Fruit fly (Drosophila melanogaster) whole organism, embryonic: Measurements from ENCODE around the gene tup.

ENCODE experiments used
- ATbp ChIP-seq: fragments of 200-800 bp; sonication (Bioruptor generic); optimal IDR thresholded peaks from 2 replicates; lab custom pipeline; 2017; ENCODE audit warnings: missing biosample characterization, mild to moderate bottlenecking, missing genetic modification characterization, missing genetic modification reagents
- Abd-B ChIP-seq: fragments of 200-800 bp; sonication (Bioruptor generic); optimal IDR thresholded peaks from 2 replicates; lab custom pipeline; 2018; ENCODE audit warnings: missing biosample characterization, mild to moderate bottlenecking, missing genetic modification characterization, moderate library complexity
- Blimp-1 ChIP-seq: fragments of 200-800 bp; sonication (Bioruptor generic); optimal IDR thresholded peaks from 3 replicates; lab custom pipeline; 2018; ENCODE audit warnings: missing biosample characterization, missing genetic modification characterization, mild to moderate bottlenecking, moderate library complexity, missing genetic modification reagents
- CG10209 ChIP-seq: fragments of 200-800 bp; sonication (Bioruptor generic); optimal IDR thresholded peaks from 3 replicates; lab custom pipeline; 2017; ENCODE audit warnings: missing biosample characterization, mild to moderate bottlenecking, missing genetic modification characterization, missing genetic modification reagents
- CG10543 ChIP-seq: fragments of 200-800 bp; sonication (Bioruptor generic); optimal IDR thresholded peaks from 3 replicates; lab custom pipeline; 2017; ENCODE audit warnings: missing biosample characterization, mild to moderate bottlenecking, missing genetic modification characterization, moderate library complexity
- CG11247 ChIP-seq: fragments of 200-800 bp; sonication (Bioruptor generic); IDR thresholded peaks from 2 replicates; pipeline ENCODE4 v1.3.6; 2022; ENCODE audit warnings: missing biosample characterization, missing genetic modification characterization
- CG11456 ChIP-seq: fragments of 200-800 bp; sonication (Bioruptor generic); IDR thresholded peaks from 3 replicates; pipeline ENCODE4 v1.3.6; 2022; ENCODE audit warnings: missing biosample characterization, missing genetic modification characterization
- CG12071 ChIP-seq: fragments of 200-800 bp; sonication (Bioruptor generic); optimal IDR thresholded peaks from 3 replicates; lab custom pipeline; 2018; ENCODE audit warnings: missing biosample characterization, mild to moderate bottlenecking, missing genetic modification characterization
- CG12769 ChIP-seq: fragments of 200-800 bp; sonication (Bioruptor generic); optimal IDR thresholded peaks from 2 replicates; lab custom pipeline; 2019; ENCODE audit warnings: missing biosample characterization, mild to moderate bottlenecking, missing genetic modification characterization, moderate library complexity
- CG14014 ChIP-seq: fragments of 200-800 bp; sonication (Bioruptor generic); IDR thresholded peaks from 2 replicates; pipeline ENCODE4 v1.3.6; 2022; ENCODE audit warnings: missing biosample characterization, missing genetic modification characterization
- CG1603 ChIP-seq: fragments of 200-800 bp; sonication (Bioruptor generic); optimal IDR thresholded peaks from 2 replicates; lab custom pipeline; 2019; ENCODE audit warnings: missing biosample characterization, mild to moderate bottlenecking, missing genetic modification characterization, moderate library complexity
- CG2678 ChIP-seq: fragments of 200-800 bp; sonication (Bioruptor generic); optimal IDR thresholded peaks from 3 replicates; lab custom pipeline; 2019; ENCODE audit warnings: missing biosample characterization, mild to moderate bottlenecking, missing genetic modification characterization, moderate library complexity
- CG2875 ChIP-seq: fragments of 200-800 bp; sonication (Bioruptor generic); optimal IDR thresholded peaks from 2 replicates; lab custom pipeline; 2017; ENCODE audit warnings: missing biosample characterization, mild to moderate bottlenecking, missing genetic modification characterization, missing genetic modification reagents
- CG32532 ChIP-seq: fragments of 200-800 bp; sonication (Bioruptor generic); IDR thresholded peaks from 2 replicates; pipeline ENCODE4 v1.3.6; 2022; ENCODE audit warnings: missing biosample characterization, missing genetic modification characterization
- CG3281 ChIP-seq: fragments of 200-800 bp; sonication (Bioruptor generic); optimal IDR thresholded peaks from 3 replicates; lab custom pipeline; 2017; ENCODE audit warnings: missing biosample characterization, mild to moderate bottlenecking, missing genetic modification characterization
- CG7963 ChIP-seq: fragments of 200-800 bp; sonication (Bioruptor generic); IDR thresholded peaks from 3 replicates; pipeline ENCODE4 v1.3.6; 2022; ENCODE audit warnings: missing biosample characterization, missing genetic modification characterization; ENCODE audit not compliant: partially characterized antibody
- CG8290 ChIP-seq, 3 experiments: fragments of 200-800 bp; sonication (Bioruptor generic); optimal IDR thresholded peaks; 2 replicates each; lab custom pipeline; 2016 to 2019; ENCODE audit warnings: missing biosample characterization in 3 of 3, missing genetic modification characterization in 3 of 3, mild to moderate bottlenecking in 2 of 3, moderate library complexity in 1 of 3
- CG9932 ChIP-seq: fragments of 200-800 bp; sonication (Bioruptor generic); IDR thresholded peaks from 2 replicates; pipeline ENCODE4 v1.3.6; 2022; ENCODE audit warnings: missing biosample characterization, missing genetic modification characterization
- D ChIP-seq, 2 experiments: fragments of 200-800 bp in 1 of 2; fragments of >200 bp in 1 of 2; sonication (Bioruptor generic) in 1 of 2; optimal IDR thresholded peaks; 2 replicates in 1 of 2; 3 replicates in 1 of 2; lab custom pipeline; 2017; ENCODE audit warnings: mild to moderate bottlenecking in 1 of 2, missing biosample characterization in 1 of 2, missing genetic modification characterization in 1 of 2, missing genetic modification reagents in 1 of 2
- D19A ChIP-seq: fragments of 200-800 bp; optimal IDR thresholded peaks from 3 replicates; lab custom pipeline; 2019; ENCODE audit warnings: missing biosample characterization, mild to moderate bottlenecking, missing genetic modification characterization, moderate library complexity
- Dek ChIP-seq: fragments of 200-800 bp; sonication (Bioruptor generic); optimal IDR thresholded peaks from 3 replicates; lab custom pipeline; 2019; ENCODE audit warnings: missing biosample characterization, mild to moderate bottlenecking, missing genetic modification characterization, moderate library complexity
- Ets65A ChIP-seq: fragments of 200-800 bp; sonication (Bioruptor generic); peaks from one replicate; lab custom pipeline; 2016; ENCODE audit warnings: missing biosample characterization, missing genetic modification characterization
- Hmr ChIP-seq: fragments of 200-800 bp; sonication (Bioruptor generic); optimal IDR thresholded peaks from 3 replicates; lab custom pipeline; 2017; ENCODE audit warnings: mild to moderate bottlenecking, missing biosample characterization, missing genetic modification reagents, missing genetic modification characterization
- Med ChIP-seq: fragments of 200-800 bp; sonication (Bioruptor generic); peaks from one replicate; lab custom pipeline; 2016; ENCODE audit warnings: missing biosample characterization, missing genetic modification characterization, mild to moderate bottlenecking, inconsistent platforms, moderate library complexity
- Optix ChIP-seq: fragments of 200-800 bp; sonication (Bioruptor generic); IDR thresholded peaks from 3 replicates; pipeline ENCODE4 v1.3.6; 2022; ENCODE audit warnings: missing biosample characterization, missing genetic modification characterization
- Poxn ChIP-seq: fragments of 200-800 bp; sonication (Bioruptor generic); IDR thresholded peaks from 2 replicates; pipeline ENCODE4 v1.3.6; 2022; ENCODE audit warnings: missing biosample characterization, missing genetic modification characterization
- Rfx ChIP-seq: fragments of 200-800 bp; sonication (Bioruptor generic); IDR thresholded peaks from 2 replicates; pipeline ENCODE4 v1.3.6; 2022; ENCODE audit warnings: missing biosample characterization, missing genetic modification characterization
- Sox102F ChIP-seq: fragments of 200-800 bp; sonication (Bioruptor generic); optimal IDR thresholded peaks from 2 replicates; lab custom pipeline; 2018; ENCODE audit warnings: missing biosample characterization, mild to moderate bottlenecking, missing genetic modification characterization, moderate library complexity
- bcd ChIP-seq: fragments of 200-800 bp; sonication (Bioruptor generic); optimal IDR thresholded peaks from 2 replicates; lab custom pipeline; 2017; ENCODE audit warnings: missing biosample characterization, mild to moderate bottlenecking, missing genetic modification characterization
- bigmax ChIP-seq: fragments of 200-800 bp; sonication (Bioruptor generic); optimal IDR thresholded peaks from 2 replicates; lab custom pipeline; 2018; ENCODE audit warnings: missing biosample characterization, mild to moderate bottlenecking, missing genetic modification characterization
- bowl ChIP-seq: fragments of 200-800 bp; sonication (Bioruptor generic); IDR thresholded peaks from 2 replicates; pipeline ENCODE4 v1.3.6; 2022; ENCODE audit warnings: missing biosample characterization, missing genetic modification characterization
- cato ChIP-seq: fragments of 200-800 bp; sonication (Bioruptor generic); optimal IDR thresholded peaks from 2 replicates; lab custom pipeline; 2016; ENCODE audit warnings: missing biosample characterization, missing genetic modification characterization, borderline replicate concordance
- ci ChIP-seq: fragments of 200-800 bp; sonication (Bioruptor generic); IDR thresholded peaks from 3 replicates; pipeline ENCODE4 v1.3.6; 2022; ENCODE audit warnings: missing biosample characterization, missing genetic modification characterization
- eve ChIP-seq, 2 experiments: fragments of >200 bp; optimal IDR thresholded peaks; 2 replicates each; lab custom pipeline; 2017; ENCODE audit warnings: missing biosample characterization in 2 of 2, missing genetic modification characterization in 2 of 2
- gem ChIP-seq: fragments of 200-800 bp; sonication (Bioruptor generic); optimal IDR thresholded peaks from 2 replicates; lab custom pipeline; 2019; ENCODE audit warnings: missing biosample characterization, mild to moderate bottlenecking, missing genetic modification characterization, moderate library complexity
- ken ChIP-seq: fragments of 200-800 bp; sonication (Bioruptor generic); IDR thresholded peaks from 3 replicates; pipeline ENCODE4 v1.3.6; 2022; ENCODE audit warnings: missing biosample characterization, missing genetic modification characterization
- pb ChIP-seq: fragments of 200-800 bp; sonication (Bioruptor generic); optimal IDR thresholded peaks from 3 replicates; lab custom pipeline; 2016; ENCODE audit warnings: missing biosample characterization, missing genetic modification characterization
- ro ChIP-seq: fragments of 200-800 bp; sonication (Bioruptor generic); IDR thresholded peaks from 2 replicates; pipeline ENCODE4 v1.3.6; 2022; ENCODE audit warnings: missing biosample characterization, missing genetic modification characterization
- salm ChIP-seq: fragments of 200-800 bp; sonication (Bioruptor generic); optimal IDR thresholded peaks from 2 replicates; lab custom pipeline; 2018; ENCODE audit warnings: missing biosample characterization, mild to moderate bottlenecking, missing genetic modification characterization
- sisA ChIP-seq: fragments of 200-800 bp; sonication (Bioruptor generic); IDR thresholded peaks from 2 replicates; pipeline ENCODE4 v1.3.6; 2022; ENCODE audit warnings: missing biosample characterization, missing genetic modification characterization
- slbo ChIP-seq: fragments of 200-800 bp; sonication (Bioruptor generic); IDR thresholded peaks from 2 replicates; pipeline ENCODE4 v1.3.6; 2022; ENCODE audit warnings: missing biosample characterization, missing genetic modification characterization
- sr ChIP-seq: fragments of 200-800 bp; sonication (Bioruptor generic); IDR thresholded peaks from 3 replicates; pipeline ENCODE4 v1.3.6; 2022; ENCODE audit warnings: missing biosample characterization, missing genetic modification characterization
- tgo ChIP-seq: fragments of 200-800 bp; sonication (Bioruptor generic); IDR thresholded peaks from 3 replicates; pipeline ENCODE4 v1.3.6; 2022; ENCODE audit warnings: missing biosample characterization, missing genetic modification characterization
- vvl ChIP-seq: fragments of 200-800 bp; sonication (Bioruptor generic); IDR thresholded peaks from 2 replicates; pipeline ENCODE4 v1.3.6; 2022; ENCODE audit warnings: missing biosample characterization, missing genetic modification characterization
- wdn ChIP-seq: fragments of 200-800 bp; sonication (Bioruptor generic); IDR thresholded peaks from 2 replicates; pipeline ENCODE4 v1.3.6; 2022; ENCODE audit warnings: missing biosample characterization, missing genetic modification characterization
- wek ChIP-seq: fragments of 200-800 bp; sonication (Bioruptor generic); optimal IDR thresholded peaks from 3 replicates; lab custom pipeline; 2018; ENCODE audit warnings: missing biosample characterization, mild to moderate bottlenecking, missing genetic modification characterization, moderate library complexity

tup gene

dm6 chr2L:18864981-18865380 is 16.1 kb downstream of the tup start:
- TF ChIP-seq CG9932 (GFP tag; lab: Robert Waterston, UW) (0 out of 2 replicates have a peak, but pooled peaks have one; percentile 21), cato (GFP tag; lab: Kevin White, UChicago) (no peak), Poxn (GFP tag; lab: Robert Waterston, UW) (no peak), Med (GFP tag; lab: Kevin White, UChicago) (peak; percentile 37), CG10543 (GFP tag; lab: Kevin White, UChicago) (peak; percentile 49), CG3281 (GFP tag; lab: Kevin White, UChicago) (no peak), Blimp-1 (GFP tag; lab: Kevin White, UChicago) (peak; percentile 20), Abd-B (GFP tag; lab: Kevin White, UChicago) (no peak), D19A (tag; lab: Kevin White, UChicago) (no peak), CG7963 (GFP tag; lab: Robert Waterston, UW) (0 out of 3 replicates have a peak, but pooled peaks have one; percentile 3)

dm6 chr2L:18864093-18864492 is 17.0 kb downstream of the tup start:
- TF ChIP-seq wek (GFP tag; lab: Kevin White, UChicago) = peak; percentile 14
- peak; percentile 65 for TF ChIP-seq Med (GFP tag; lab: Kevin White, UChicago)
- no peak for TF ChIP-seq Dek
- peak; percentile 34 for TF ChIP-seq Hmr (GFP tag; lab: Kevin White, UChicago)
- TF ChIP-seq bcd (GFP tag; lab: Kevin White, UChicago) = peak; percentile 22
- TF ChIP-seq pb (GFP tag; lab: Kevin White, UChicago) = no peak
- peak; percentile 32 for TF ChIP-seq CG10209
- peak; percentile 52 for TF ChIP-seq CG12071
- peak; percentile 16; the same call in 1 of the 2 replicates for TF ChIP-seq wdn
- TF ChIP-seq ken = 0 out of 3 replicates have a peak, but pooled peaks have one; percentile 41
- TF ChIP-seq CG2678 (tag; lab: Kevin White, UChicago) = peak; percentile 17
- peak; percentile 4 for TF ChIP-seq CG2875 (GFP tag; lab: Kevin White, UChicago)
- TF ChIP-seq sr (GFP tag; lab: Robert Waterston, UW) = 0 out of 3 replicates have a peak, but pooled peaks have one; percentile 14
- 0 out of 2 replicates have a peak, but pooled peaks have one; percentile 27 for TF ChIP-seq bowl
- TF ChIP-seq tgo (GFP tag; lab: Robert Waterston, UW) = no peak
- no peak for TF ChIP-seq bigmax
- peak; percentile 23 for TF ChIP-seq Sox102F (GFP tag; lab: Kevin White, UChicago)
- peak; percentile 22; the same call in 1 of the 2 replicates for TF ChIP-seq Rfx (GFP tag; lab: Robert Waterston, UW)
- TF ChIP-seq D (optimal IDR thresholded peaks at IDR 0.05; lab: Kevin White, UChicago) = no peak
- TF ChIP-seq D (GFP tag; optimal IDR thresholded peaks at IDR 0.05; lab: Kevin White, UChicago) = no peak
- TF ChIP-seq CG1603 (tag; lab: Kevin White, UChicago) = peak; percentile 28
- TF ChIP-seq CG12769 = peak; percentile 39
- TF ChIP-seq CG14014 (GFP tag; lab: Robert Waterston, UW) = peak; percentile 37; the same call in 1 of the 2 replicates
- 0 out of 2 replicates have a peak, but pooled peaks have one; percentile 25 for TF ChIP-seq vvl (GFP tag; lab: Robert Waterston, UW)
- TF ChIP-seq CG11247 (GFP tag; lab: Robert Waterston, UW) = peak; percentile 51; the same call in 1 of the 2 replicates
- TF ChIP-seq ro (GFP tag; lab: Robert Waterston, UW) = 0 out of 2 replicates have a peak, but pooled peaks have one; percentile 15
- no peak for TF ChIP-seq eve (GFP tag; optimal IDR thresholded peaks at IDR 0.05; lab: Kevin White, UChicago)
- peak; percentile 42; the same call in 1 of the 2 replicates for TF ChIP-seq CG9932 (GFP tag; lab: Robert Waterston, UW)
- no peak for TF ChIP-seq Ets65A (GFP tag; lab: Kevin White, UChicago)
- no peak for TF ChIP-seq salm
- TF ChIP-seq ATbp (GFP tag; lab: Kevin White, UChicago) = peak; percentile 57
- peak; percentile 50; the same call in 1 of the 3 replicates for TF ChIP-seq CG11456 (GFP tag; lab: Robert Waterston, UW)
- TF ChIP-seq ci (GFP tag; lab: Robert Waterston, UW) = peak; percentile 63; the same call in 2 of the 3 replicates
- peak; percentile 2 for TF ChIP-seq gem (tag; lab: Kevin White, UChicago)
- 0 out of 3 replicates have a peak, but pooled peaks have one; percentile 21 for TF ChIP-seq Optix (GFP tag; lab: Robert Waterston, UW)
- TF ChIP-seq sisA = no peak
- peak; percentile 33; the same call in 1 of the 2 replicates for TF ChIP-seq slbo
- TF ChIP-seq CG8290 (GFP tag; optimal IDR thresholded peaks at IDR 0.05; lab: Kevin White, UChicago) = no peak
- TF ChIP-seq CG8290 (tag; optimal IDR thresholded peaks at IDR 0.05; lab: Kevin White, UChicago) = peak in 1 of 2 experiments; percentile 70
- TF ChIP-seq CG32532 (GFP tag; lab: Robert Waterston, UW) = peak; percentile 24; the same call in 1 of the 2 replicates
